Fruit fly (Drosophila melanogaster) whole organism, adult: ENCODE data around the gene bru3.

Source experiments
- CG11617 ChIP-seq: fragments of 200-800 bp; sonication (Bioruptor generic); optimal IDR thresholded peaks from 2 replicates; lab custom pipeline; 2017; ENCODE audit warnings: mild to moderate bottlenecking, missing biosample characterization, missing genetic modification reagents, missing genetic modification characterization
- CG12768 ChIP-seq: fragments of 200-800 bp; sonication (Bioruptor generic); optimal IDR thresholded peaks from 2 replicates; lab custom pipeline; 2017; ENCODE audit warnings: missing biosample characterization, missing genetic modification characterization, mild to moderate bottlenecking, moderate library complexity, missing genetic modification reagents
- CG1620 ChIP-seq: fragments of 200-800 bp; sonication (Bioruptor generic); optimal IDR thresholded peaks from 2 replicates; lab custom pipeline; 2016; ENCODE audit warnings: missing biosample characterization, missing genetic modification characterization
- CG5204 ChIP-seq: fragments of 200-800 bp; sonication (Bioruptor generic); optimal IDR thresholded peaks from 2 replicates; lab custom pipeline; 2016; ENCODE audit warnings: missing biosample characterization, missing genetic modification characterization
- CG7101 ChIP-seq: fragments of 200-800 bp; sonication (Bioruptor generic); optimal IDR thresholded peaks from 2 replicates; lab custom pipeline; 2018; ENCODE audit warnings: missing biosample characterization, mild to moderate bottlenecking, missing genetic modification characterization, moderate library complexity
- Hr96 ChIP-seq: fragments of 200-800 bp; sonication (Bioruptor generic); optimal IDR thresholded peaks from 2 replicates; lab custom pipeline; 2016; ENCODE audit warnings: missing biosample characterization, missing genetic modification characterization
- cic ChIP-seq: fragments of 200-800 bp; sonication (Bioruptor generic); optimal IDR thresholded peaks from 2 replicates; lab custom pipeline; 2017; ENCODE audit warnings: missing biosample characterization, mild to moderate bottlenecking, missing genetic modification characterization, moderate library complexity
- kay ChIP-seq: fragments of 200-800 bp; sonication (Bioruptor generic); peaks from one replicate; lab custom pipeline; 2016; ENCODE audit warnings: missing biosample characterization, missing genetic modification characterization, borderline replicate concordance
- tj ChIP-seq: fragments of 200-800 bp; sonication (Bioruptor generic); optimal IDR thresholded peaks from 3 replicates; lab custom pipeline; 2017; ENCODE audit warnings: missing biosample characterization, mild to moderate bottlenecking, missing genetic modification characterization, moderate library complexity

- TF ChIP-seq tj (GFP tag; lab: Kevin White, UChicago) (peak; percentile 47), kay (GFP tag; lab: Kevin White, UChicago) (no peak), CG11617 (GFP tag; lab: Kevin White, UChicago) (no peak), CG12768 (GFP tag; lab: Kevin White, UChicago) (no peak), CG5204 (GFP tag; lab: Kevin White, UChicago) (no peak), Hr96 (GFP tag; lab: Kevin White, UChicago) (no peak), CG1620 (GFP tag; lab: Kevin White, UChicago) (no peak), cic (GFP tag; lab: Kevin White, UChicago) (no peak), CG7101 (tag; lab: Kevin White, UChicago) (no peak)
Observed at dm6 chr3L:13489193-13489752, 313.9 kb downstream of the bru3 start.
